Fruit fly (Drosophila melanogaster): Measurements from ENCODE around the gene Gmppb.

Gmppb gene

dm6 chr3R:4780721-4781120 is 30.5 kb upstream of the Gmppb start:
- TF ChIP-seq CG13204 (GFP tag; optimal IDR thresholded peaks at IDR 0.05) (no peak), Pif1B (GFP tag; optimal IDR thresholded peaks at IDR 0.05) (no peak), CG8301 (tag; optimal IDR thresholded peaks at IDR 0.05) (no peak), EcR (GFP tag; optimal IDR thresholded peaks at IDR 0.05) (no peak), Ets98B (GFP tag; IDR thresholded peaks at IDR 0.05) (no peak), Snoo (tag; optimal IDR thresholded peaks at IDR 0.05) (no peak)

- TF ChIP-seq CG13204 (GFP tag; optimal IDR thresholded peaks at IDR 0.05) (no peak), D1 (tag; optimal IDR thresholded peaks at IDR 0.05) (no peak), CG34367 (tag; optimal IDR thresholded peaks at IDR 0.05) (no peak), fd96Ca (GFP tag; IDR thresholded peaks at IDR 0.05) (no peak), CG12605 (GFP tag; IDR thresholded peaks at IDR 0.05) (no peak), Pif1B (GFP tag; optimal IDR thresholded peaks at IDR 0.05) (no peak), rn (GFP tag; IDR thresholded peaks at IDR 0.05) (no peak), CG8301 (tag; optimal IDR thresholded peaks at IDR 0.05) (no peak), EcR (GFP tag; optimal IDR thresholded peaks at IDR 0.05) (no peak), CG14655 (GFP tag; optimal IDR thresholded peaks at IDR 0.05) (no peak), CG8159 (tag; optimal IDR thresholded peaks at IDR 0.05) (no peak), Pif1A (GFP tag; optimal IDR thresholded peaks at IDR 0.05) (no peak), gl (tag; optimal IDR thresholded peaks at IDR 0.05) (no peak), CG17806 (tag; optimal IDR thresholded peaks at IDR 0.05) (no peak), CG9948 (tag; optimal IDR thresholded peaks at IDR 0.05) (no peak), CG32121 (GFP tag; IDR thresholded peaks at IDR 0.05) (no peak), CG4496 (GFP tag; IDR thresholded peaks at IDR 0.05) (no peak)
Measured at dm6 chr3R:4784622-4785021, 26.6 kb upstream of the Gmppb start, which contains the start of gene Ccdc39. Ccdc39 (minus strand) TSS chr3R:4784722.

dm6 chr3R:4797585-4797984 is 13.7 kb upstream of the Gmppb start:
- TF ChIP-seq CG8159 (tag; optimal IDR thresholded peaks at IDR 0.05): no peak

dm6 chr3R:4798025-4798424 is 13.2 kb upstream of the Gmppb start:
- TF ChIP-seq EcR (GFP tag; optimal IDR thresholded peaks at IDR 0.05): no peak
- no peak for TF ChIP-seq CG8301 (tag; optimal IDR thresholded peaks at IDR 0.05)
- no peak for TF ChIP-seq D1 (tag; optimal IDR thresholded peaks at IDR 0.05)
- TF ChIP-seq CG12605 (GFP tag; IDR thresholded peaks at IDR 0.05): no peak

dm6 chr3R:4804126-4804649 is 7.1 kb upstream of the Gmppb start:
- no peak for TF ChIP-seq gl (tag; optimal IDR thresholded peaks at IDR 0.05)
- TF ChIP-seq Snoo (tag; optimal IDR thresholded peaks at IDR 0.05): no peak
- 0 out of 3 replicates have a peak, but pooled peaks have one; percentile 20 for TF ChIP-seq fd96Ca (GFP tag; IDR thresholded peaks at IDR 0.05)

dm6 chr3R:4804828-4805707 is 6.2 kb upstream of the Gmppb start:
- peak; percentile 26 for TF ChIP-seq CG9948 (tag; optimal IDR thresholded peaks at IDR 0.05)
- TF ChIP-seq CG17806 (tag; optimal IDR thresholded peaks at IDR 0.05): peak; percentile 16
- peak; percentile 41 for TF ChIP-seq CG14655 (GFP tag; optimal IDR thresholded peaks at IDR 0.05)
- no peak for TF ChIP-seq CG4496 (GFP tag; IDR thresholded peaks at IDR 0.05)
- peak; percentile 62 for TF ChIP-seq CG8159 (tag; optimal IDR thresholded peaks at IDR 0.05)
- peak; percentile 0 for TF ChIP-seq CG8301 (tag; optimal IDR thresholded peaks at IDR 0.05)
- no peak for TF ChIP-seq CG32121 (GFP tag; IDR thresholded peaks at IDR 0.05)
- peak; percentile 46 for TF ChIP-seq CG15710 (tag; optimal IDR thresholded peaks at IDR 0.05)
- no peak for TF ChIP-seq EcR (GFP tag; optimal IDR thresholded peaks at IDR 0.05)
- no peak for TF ChIP-seq gl (tag; optimal IDR thresholded peaks at IDR 0.05)

- peak; percentile 23 for TF ChIP-seq gl (tag; optimal IDR thresholded peaks at IDR 0.05)
- 0 out of 2 replicates have a peak, but pooled peaks have one; percentile 11 for TF ChIP-seq CG32121 (GFP tag; IDR thresholded peaks at IDR 0.05)
- TF ChIP-seq Pif1B (GFP tag; optimal IDR thresholded peaks at IDR 0.05): peak; percentile 77
- TF ChIP-seq EcR (GFP tag; optimal IDR thresholded peaks at IDR 0.05): peak; percentile 96
- TF ChIP-seq CG8159 (tag; optimal IDR thresholded peaks at IDR 0.05): peak; percentile 3
- TF ChIP-seq fd96Ca (GFP tag; IDR thresholded peaks at IDR 0.05): peak; percentile 19; the same call in 1 of the 3 replicates
- TF ChIP-seq rn (GFP tag; IDR thresholded peaks at IDR 0.05): no peak
- no peak for TF ChIP-seq CG10348 (GFP tag; IDR thresholded peaks at IDR 0.05)
- peak; percentile 57 for TF ChIP-seq Snoo (tag; optimal IDR thresholded peaks at IDR 0.05)
- TF ChIP-seq CG9948 (tag; optimal IDR thresholded peaks at IDR 0.05): no peak
- no peak for TF ChIP-seq CG15710 (tag; optimal IDR thresholded peaks at IDR 0.05)
- TF ChIP-seq CG4496 (GFP tag; IDR thresholded peaks at IDR 0.05): 0 out of 3 replicates have a peak, but pooled peaks have one; percentile 15
- peak; percentile 27; the same call in 1 of the 2 replicates for TF ChIP-seq Ets98B (GFP tag; IDR thresholded peaks at IDR 0.05)
- peak; percentile 59 for TF ChIP-seq CG13204 (GFP tag; optimal IDR thresholded peaks at IDR 0.05)
- no peak for TF ChIP-seq CG8301 (tag; optimal IDR thresholded peaks at IDR 0.05)
- TF ChIP-seq CG14655 (GFP tag; optimal IDR thresholded peaks at IDR 0.05): no peak
- TF ChIP-seq CG34367 (tag; optimal IDR thresholded peaks at IDR 0.05): peak; percentile 13
- TF ChIP-seq CG17806 (tag; optimal IDR thresholded peaks at IDR 0.05): peak; percentile 10
- no peak for TF ChIP-seq D1 (tag; optimal IDR thresholded peaks at IDR 0.05)
- TF ChIP-seq Pif1A (GFP tag; optimal IDR thresholded peaks at IDR 0.05): peak; percentile 43
- TF ChIP-seq CG12605 (GFP tag; IDR thresholded peaks at IDR 0.05): peak; percentile 74
Measured at dm6 chr3R:4806318-4806757, 4.9 kb upstream of the Gmppb start.
